Worm (Caenorhabditis elegans): ENCODE measurements around the gene qua-1.

DNA sequence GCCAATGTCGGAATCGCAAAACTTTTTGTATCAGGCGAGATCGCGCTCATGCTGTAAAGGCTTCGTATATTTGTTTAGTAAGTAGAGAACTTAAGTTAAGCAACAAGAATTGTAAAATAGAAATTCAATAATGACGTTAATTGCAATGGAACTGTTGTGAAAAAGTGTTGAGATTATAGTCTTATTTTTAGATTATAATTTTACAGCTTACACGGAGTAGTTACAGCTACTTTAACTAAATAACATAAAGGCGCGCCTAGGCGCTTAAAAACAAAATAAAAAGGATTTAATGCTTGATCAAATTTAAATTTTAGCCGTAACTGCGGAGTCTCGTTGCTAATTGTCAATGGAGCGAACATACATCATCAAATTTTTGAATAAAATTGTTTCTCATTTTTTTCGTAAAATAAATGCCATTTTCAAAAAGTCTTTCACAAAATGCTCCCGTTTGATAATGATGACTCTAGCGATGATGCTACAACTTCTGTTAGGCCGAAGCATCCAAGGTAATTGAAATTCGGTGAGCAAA lies 36.4 kb upstream of the qua-1 start, which contains the start of the genes emb-27 and rrf-3:
- TF ChIP-seq ama-1 (optimal IDR thresholded peaks at IDR 0.05) (no peak), ama-1 (GFP tag; optimal IDR thresholded peaks at IDR 0.05) (no peak), cebp-1 (GFP tag; IDR thresholded peaks at IDR 0.05) (no peak), cebp-1 (tag; optimal IDR thresholded peaks at IDR 0.05) (no peak), efl-1 (GFP tag; optimal IDR thresholded peaks at IDR 0.05) (peak; percentile 83)

All from whole organism, young adult.